Worm (Caenorhabditis elegans): ENCODE measurements around the gene F35C11.3.

Gene F35C11.3

ce11 chrII:8223945-8224344 lies 22.6 kb upstream of the F35C11.3 start:
- TF ChIP-seq W03F9.2 (tag; optimal IDR thresholded peaks at IDR 0.05) (no peak), dao-5 (tag; optimal IDR thresholded peaks at IDR 0.05) (no peak), him-1 (tag; optimal IDR thresholded peaks at IDR 0.05) (no peak)

ce11 chrII:8224623-8225022 lies 22.0 kb upstream of the F35C11.3 start:
- TF ChIP-seq dao-5 (tag; optimal IDR thresholded peaks at IDR 0.05) (no peak), him-1 (tag; optimal IDR thresholded peaks at IDR 0.05) (no peak), W03F9.2 (tag; optimal IDR thresholded peaks at IDR 0.05) (no peak)

ce11 chrII:8225347-8225746 lies 21.2 kb upstream of the F35C11.3 start:
- TF ChIP-seq dao-5 (tag; optimal IDR thresholded peaks at IDR 0.05) = no peak
- TF ChIP-seq W03F9.2 (tag; optimal IDR thresholded peaks at IDR 0.05) = no peak
- TF ChIP-seq him-1 (tag; optimal IDR thresholded peaks at IDR 0.05) = no peak

ce11 chrII:8225914-8226313 lies 20.7 kb upstream of the F35C11.3 start:
- TF ChIP-seq W03F9.2 (tag; optimal IDR thresholded peaks at IDR 0.05) (no peak), him-1 (tag; optimal IDR thresholded peaks at IDR 0.05) (no peak), dao-5 (tag; optimal IDR thresholded peaks at IDR 0.05) (no peak)

ce11 chrII:8226475-8226874 lies 20.1 kb upstream of the F35C11.3 start:
- TF ChIP-seq dao-5 (tag; optimal IDR thresholded peaks at IDR 0.05) (no peak), W03F9.2 (tag; optimal IDR thresholded peaks at IDR 0.05) (no peak), him-1 (tag; optimal IDR thresholded peaks at IDR 0.05) (no peak)

- TF ChIP-seq dao-5 (tag; optimal IDR thresholded peaks at IDR 0.05) (no peak), him-1 (tag; optimal IDR thresholded peaks at IDR 0.05) (no peak), W03F9.2 (tag; optimal IDR thresholded peaks at IDR 0.05) (no peak)
These were observed 15.6 kb upstream of the F35C11.3 start, which contains the start of gene M110.9 for ce11 chrII:8230976-8231375. TSS of gene M110.9 (plus strand) at chrII:8231276.

ce11 chrII:8232489-8232888 lies 14.1 kb upstream of the F35C11.3 start, which contains the start of gene M110.7:
TSS of gene M110.7 (plus strand) at chrII:8232789.
- TF ChIP-seq him-1 (tag; optimal IDR thresholded peaks at IDR 0.05) (no peak), dao-5 (tag; optimal IDR thresholded peaks at IDR 0.05) (no peak), W03F9.2 (tag; optimal IDR thresholded peaks at IDR 0.05) (no peak)

ce11 chrII:8238155-8238554 lies 8.4 kb upstream of the F35C11.3 start, which contains the start of gene nlp-5:
TSS of gene nlp-5 (plus strand) at chrII:8238455.
- TF ChIP-seq dao-5 (tag; optimal IDR thresholded peaks at IDR 0.05) = no peak
- TF ChIP-seq him-1 (tag; optimal IDR thresholded peaks at IDR 0.05) = no peak
- TF ChIP-seq W03F9.2 (tag; optimal IDR thresholded peaks at IDR 0.05) = no peak

- TF ChIP-seq him-1 (tag; optimal IDR thresholded peaks at IDR 0.05) = no peak
- peak; percentile 4 for TF ChIP-seq W03F9.2 (tag; optimal IDR thresholded peaks at IDR 0.05)
- no peak for TF ChIP-seq dao-5 (tag; optimal IDR thresholded peaks at IDR 0.05)
These were observed 2.2 kb downstream of the F35C11.3 start, which contains the start of the genes F35C11.2 and F35C11.4 for ce11 chrII:8248745-8249144. TSS of gene F35C11.2 (minus strand) at chrII:8248834. TSS of gene F35C11.4 (plus strand) at chrII:8249004.

- TF ChIP-seq W03F9.2 (tag; optimal IDR thresholded peaks at IDR 0.05) = no peak
These were observed 3.1 kb downstream of the F35C11.3 start for ce11 chrII:8249710-8250109.

ce11 chrII:8253160-8253793 lies 6.7 kb downstream of the F35C11.3 start, which contains the start of gene F35C11.5:
TSS of gene F35C11.5 (plus strand) at chrII:8253743.
- TF ChIP-seq him-1 (tag; optimal IDR thresholded peaks at IDR 0.05) (no peak), dao-5 (tag; optimal IDR thresholded peaks at IDR 0.05) (no peak), W03F9.2 (tag; optimal IDR thresholded peaks at IDR 0.05) (no peak)

- TF ChIP-seq W03F9.2 (tag; optimal IDR thresholded peaks at IDR 0.05) = no peak
- no peak for TF ChIP-seq dao-5 (tag; optimal IDR thresholded peaks at IDR 0.05)
- TF ChIP-seq him-1 (tag; optimal IDR thresholded peaks at IDR 0.05) = no peak
These were observed 9.4 kb downstream of the F35C11.3 start, which contains the start of gene F35C11.7 for ce11 chrII:8256013-8256412. TSS of gene F35C11.7 (plus strand) at chrII:8256313.

ce11 chrII:8259038-8259437 lies 12.5 kb downstream of the F35C11.3 start, which contains the start of gene F35C11.6:
TSS of gene F35C11.6 (minus strand) at chrII:8259138.
- TF ChIP-seq W03F9.2 (tag; optimal IDR thresholded peaks at IDR 0.05) = no peak
- TF ChIP-seq him-1 (tag; optimal IDR thresholded peaks at IDR 0.05) = no peak
- TF ChIP-seq dao-5 (tag; optimal IDR thresholded peaks at IDR 0.05) = no peak

- no peak for TF ChIP-seq W03F9.2 (tag; optimal IDR thresholded peaks at IDR 0.05)
- TF ChIP-seq him-1 (tag; optimal IDR thresholded peaks at IDR 0.05) = no peak
- TF ChIP-seq dao-5 (tag; optimal IDR thresholded peaks at IDR 0.05) = no peak
These were observed 13.1 kb downstream of the F35C11.3 start for ce11 chrII:8259674-8260073.

ce11 chrII:8263562-8263961 lies 17.0 kb downstream of the F35C11.3 start:
- TF ChIP-seq him-1 (tag; optimal IDR thresholded peaks at IDR 0.05) (no peak), dao-5 (tag; optimal IDR thresholded peaks at IDR 0.05) (no peak), W03F9.2 (tag; optimal IDR thresholded peaks at IDR 0.05) (no peak)

All from whole organism, L4/young adult.